Worm (Caenorhabditis elegans): ENCODE measurements around the gene C47D12.5.

Gene C47D12.5

DNA sequence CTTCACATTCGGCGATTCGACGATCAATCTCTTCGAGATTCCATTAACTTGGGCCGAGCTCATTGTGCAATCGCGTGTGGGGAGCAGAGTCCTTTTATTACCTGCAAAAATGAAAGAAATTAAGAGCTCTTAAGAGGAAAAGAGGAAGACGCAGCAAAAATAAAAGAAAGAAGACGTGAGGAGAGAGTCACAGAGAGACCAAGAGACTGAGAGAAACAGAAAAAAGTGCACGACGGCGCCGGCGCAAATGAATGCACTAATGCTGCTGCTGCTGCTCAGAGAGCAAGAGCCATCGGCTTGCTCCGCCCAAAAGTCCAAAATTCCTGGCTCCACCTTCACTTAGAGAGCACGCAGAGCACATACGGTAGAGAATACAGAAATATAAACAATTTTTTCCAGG is 15.1 kb upstream of the C47D12.5 start, which contains the start of gene inos-1:
Gene inos-1, minus strand, starts transcription at position 101 of the 400 bp plus-strand sequence.
- TF ChIP-seq elt-1 (tag; optimal IDR thresholded peaks at IDR 0.05): no peak
- no peak for TF ChIP-seq ama-1 (optimal IDR thresholded peaks at IDR 0.05)
- TF ChIP-seq egl-27 (tag; optimal IDR thresholded peaks at IDR 0.05): no peak
- no peak for TF ChIP-seq nhr-67 (tag; optimal IDR thresholded peaks at IDR 0.05)
- no peak for TF ChIP-seq nhr-11 (tag; optimal IDR thresholded peaks at IDR 0.05)
- no peak for TF ChIP-seq fkh-2 (tag; optimal IDR thresholded peaks at IDR 0.05)
- TF ChIP-seq nhr-43 (tag; optimal IDR thresholded peaks at IDR 0.05; ENCODE audit: poor library complexity, severe bottlenecking): no peak
- TF ChIP-seq pqm-1 (tag; optimal IDR thresholded peaks at IDR 0.05): no peak
- TF ChIP-seq nhr-12 (tag; optimal IDR thresholded peaks at IDR 0.05): no peak
- TF ChIP-seq ceh-82 (tag; optimal IDR thresholded peaks at IDR 0.05): no peak
- TF ChIP-seq egl-5 (tag; optimal IDR thresholded peaks at IDR 0.05): no peak
- TF ChIP-seq ztf-4 (tag; optimal IDR thresholded peaks at IDR 0.05): no peak
- TF ChIP-seq zag-1 (tag; optimal IDR thresholded peaks at IDR 0.05): no peak
- TF ChIP-seq nhr-28 (tag; optimal IDR thresholded peaks at IDR 0.05): no peak
- no peak for TF ChIP-seq mdl-1 (tag; optimal IDR thresholded peaks at IDR 0.05)

DNA sequence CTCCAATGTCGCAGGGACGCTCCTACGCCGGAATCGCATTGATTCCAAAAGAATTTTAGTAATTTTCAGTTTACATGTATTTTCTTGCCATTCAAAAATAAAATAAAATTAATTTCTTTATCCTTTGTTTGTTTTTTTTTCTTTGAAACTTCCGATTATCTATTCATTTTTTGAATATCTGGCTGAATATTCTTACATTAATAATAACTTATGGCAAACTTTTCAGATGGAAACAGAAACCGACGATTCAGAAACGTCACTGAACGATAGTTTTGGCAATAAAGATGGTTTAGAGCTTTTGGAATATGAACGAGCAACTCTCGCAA is 10.8 kb upstream of the C47D12.5 start, which contains the start of gene xpf-1:
Gene xpf-1, plus strand, starts transcription at position 227 of the 326 bp plus-strand sequence.
- no peak for TF ChIP-seq ZK546.5 (tag; optimal IDR thresholded peaks at IDR 0.05)
- TF ChIP-seq nhr-77 (tag; optimal IDR thresholded peaks at IDR 0.05): no peak
- TF ChIP-seq fos-1 (tag; optimal IDR thresholded peaks at IDR 0.05): no peak
- no peak for TF ChIP-seq ztf-11 (tag; optimal IDR thresholded peaks at IDR 0.05)
- TF ChIP-seq ama-1 (optimal IDR thresholded peaks at IDR 0.05): no peak
- no peak for TF ChIP-seq egl-27 (tag; optimal IDR thresholded peaks at IDR 0.05)
- no peak for TF ChIP-seq hmg-11 (tag; optimal IDR thresholded peaks at IDR 0.05)
- no peak for TF ChIP-seq fkh-10 (GFP tag; optimal IDR thresholded peaks at IDR 0.05)
- TF ChIP-seq unc-39 (tag; optimal IDR thresholded peaks at IDR 0.05): no peak
- TF ChIP-seq skn-1 (tag; optimal IDR thresholded peaks at IDR 0.05): no peak
- TF ChIP-seq nfya-1 (tag; optimal IDR thresholded peaks at IDR 0.05; ENCODE audit: insufficient read depth): no peak
- TF ChIP-seq sea-2 (GFP tag; optimal IDR thresholded peaks at IDR 0.05): no peak
- TF ChIP-seq elt-1 (tag; optimal IDR thresholded peaks at IDR 0.05): no peak
- TF ChIP-seq zag-1 (tag; optimal IDR thresholded peaks at IDR 0.05): no peak
- no peak for TF ChIP-seq lsy-12 (tag; optimal IDR thresholded peaks at IDR 0.05)
- no peak for TF ChIP-seq lin-15B (tag; optimal IDR thresholded peaks at IDR 0.05)
- TF ChIP-seq ceh-16 (tag; optimal IDR thresholded peaks at IDR 0.05): no peak

DNA sequence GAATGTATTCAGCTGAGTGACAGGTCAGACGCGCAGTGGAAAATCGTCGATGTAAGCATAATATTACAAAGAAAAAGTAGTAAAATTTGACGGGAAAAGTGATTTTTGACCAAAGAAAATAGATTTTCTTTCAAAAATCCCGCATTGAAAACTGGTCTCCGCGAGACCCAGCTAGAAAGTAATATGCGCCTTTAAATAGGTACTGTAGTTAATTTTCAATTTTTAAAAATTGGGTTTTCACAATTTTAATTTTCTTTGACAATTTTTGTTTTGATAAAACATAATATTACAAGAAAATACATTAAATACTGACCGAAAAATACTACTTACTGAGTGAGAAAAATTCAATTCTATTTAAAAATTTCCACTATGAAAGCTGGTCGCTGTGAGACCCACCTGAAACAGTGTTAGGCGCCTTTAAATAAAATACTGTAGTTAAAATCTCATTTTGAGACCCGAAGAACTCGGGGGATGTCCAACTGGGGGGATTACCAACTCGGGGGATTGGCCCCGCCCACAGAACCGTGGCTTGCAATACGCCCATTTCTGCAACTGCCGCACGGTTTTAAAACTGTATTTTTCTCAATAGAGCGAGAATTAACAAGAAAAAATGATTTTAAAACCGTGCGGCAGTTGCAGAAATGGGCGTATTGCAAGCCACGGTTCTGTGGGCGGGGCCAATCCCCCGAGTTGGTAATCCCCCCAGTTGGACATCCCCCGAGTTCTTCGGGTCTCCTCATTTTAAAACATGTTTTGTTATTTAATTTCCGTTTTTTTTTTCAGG is 10.3 kb upstream of the C47D12.5 start, which contains the start of gene tars-1:
Gene tars-1, minus strand, starts transcription at position 497 of the 784 bp plus-strand sequence.
- peak; percentile 21 for TF ChIP-seq nhr-23 (tag; optimal IDR thresholded peaks at IDR 0.05)

DNA sequence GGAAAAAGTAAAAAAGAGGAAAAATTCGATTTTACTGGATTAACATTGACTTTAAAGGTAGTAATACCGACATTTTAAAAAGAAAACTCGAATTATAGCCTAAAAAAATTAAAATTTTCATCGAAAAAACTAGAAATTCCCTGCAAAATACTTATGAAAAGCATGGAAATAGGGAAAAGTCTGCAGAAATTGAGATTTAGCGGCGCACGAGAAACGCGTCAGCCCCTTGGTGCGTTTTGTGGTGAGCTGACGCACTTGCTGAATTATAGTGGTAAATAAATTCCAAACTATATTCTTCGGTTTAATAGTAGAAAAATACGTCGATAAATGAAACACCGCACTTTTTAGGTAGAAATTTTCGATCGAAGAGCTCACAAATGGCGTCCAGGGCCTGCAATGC is 9.4 kb upstream of the C47D12.5 start:
- TF ChIP-seq jun-1 (tag; optimal IDR thresholded peaks at IDR 0.05) (no peak), snpc-4 (tag; optimal IDR thresholded peaks at IDR 0.05) (peak; percentile 56), nhr-23 (tag; optimal IDR thresholded peaks at IDR 0.05) (peak; percentile 47), hmg-11 (tag; optimal IDR thresholded peaks at IDR 0.05) (peak; percentile 57), pha-4 (tag; optimal IDR thresholded peaks at IDR 0.05) (peak; percentile 59), lin-39 (tag; optimal IDR thresholded peaks at IDR 0.05) (peak; percentile 40), ceh-16 (tag; optimal IDR thresholded peaks at IDR 0.05) (no peak), egl-5 (tag; optimal IDR thresholded peaks at IDR 0.05) (no peak), lin-15B (tag; optimal IDR thresholded peaks at IDR 0.05) (peak; percentile 31), nfya-1 (tag; optimal IDR thresholded peaks at IDR 0.05; ENCODE audit: insufficient read depth) (peak; percentile 45), elt-2 (tag; optimal IDR thresholded peaks at IDR 0.05) (peak; percentile 7), zag-1 (tag; optimal IDR thresholded peaks at IDR 0.05) (no peak)

DNA sequence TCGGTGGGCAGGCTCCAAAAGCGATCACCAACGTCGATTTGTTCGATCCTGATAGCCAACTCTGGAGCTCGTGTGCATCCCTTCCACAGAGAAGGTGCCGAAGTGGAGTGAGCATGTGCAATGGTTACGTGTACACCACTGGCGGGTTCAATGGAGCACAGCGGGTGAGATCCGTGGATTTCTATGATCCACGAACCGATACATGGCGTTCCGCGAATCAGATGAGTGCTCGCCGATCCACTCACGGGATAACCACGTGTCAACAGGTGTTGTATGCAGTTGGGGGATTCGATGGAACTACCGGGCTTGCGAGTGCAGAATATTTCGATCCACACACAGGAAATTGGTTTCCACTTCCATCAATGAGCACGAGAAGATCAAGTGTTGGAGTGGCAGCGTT is 5.8 kb upstream of the C47D12.5 start:
- TF ChIP-seq hmg-11 (tag; optimal IDR thresholded peaks at IDR 0.05) (no peak), nhr-11 (tag; optimal IDR thresholded peaks at IDR 0.05) (no peak), ztf-4 (tag; optimal IDR thresholded peaks at IDR 0.05) (no peak), daf-12 (tag; optimal IDR thresholded peaks at IDR 0.05) (no peak), nhr-12 (tag; optimal IDR thresholded peaks at IDR 0.05) (no peak), R02D3.7 (tag; optimal IDR thresholded peaks at IDR 0.05) (no peak), ama-1 (optimal IDR thresholded peaks at IDR 0.05) (no peak), ceh-82 (tag; optimal IDR thresholded peaks at IDR 0.05) (no peak), ztf-11 (tag; optimal IDR thresholded peaks at IDR 0.05) (no peak), aly-2 (tag; optimal IDR thresholded peaks at IDR 0.05) (no peak), elt-1 (tag; optimal IDR thresholded peaks at IDR 0.05) (no peak), egl-27 (tag; optimal IDR thresholded peaks at IDR 0.05) (no peak)
